Worm (Caenorhabditis elegans): ENCODE results near the gene clec-143.

DNA sequence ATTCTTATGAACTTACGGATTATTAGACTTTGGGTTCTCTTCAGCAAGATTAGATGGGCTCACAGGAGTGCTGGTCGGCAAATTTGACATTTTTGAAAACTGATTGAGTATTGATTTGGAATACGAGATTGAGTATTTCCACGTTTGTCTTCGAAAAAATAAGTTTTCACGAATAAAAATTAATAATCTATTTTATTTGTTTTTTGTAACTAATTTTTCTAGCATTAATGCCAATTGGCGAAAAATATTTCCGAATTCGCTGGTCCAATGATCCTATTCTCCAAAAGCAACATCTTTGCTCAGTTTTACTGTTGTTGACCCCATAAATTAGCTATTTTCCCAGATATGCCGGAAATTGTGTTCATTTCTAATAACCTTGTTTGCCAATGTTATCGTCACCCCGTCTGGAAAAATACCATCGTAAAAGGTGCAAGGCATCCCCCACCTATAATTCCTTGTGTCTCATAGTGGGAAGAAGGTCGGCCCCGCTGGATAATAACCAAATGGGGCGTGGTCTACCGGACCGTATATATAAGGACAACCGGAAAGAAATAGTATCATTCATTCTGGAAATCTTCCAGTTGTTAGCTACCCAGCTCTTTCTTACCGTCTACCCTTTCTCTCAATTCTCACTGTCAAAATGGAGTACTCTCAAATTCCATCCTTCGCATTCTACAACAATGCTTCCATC lies 5.7 kb downstream of the clec-143 start, which contains the start of the genes ZK673.6 and sdz-37:
- TF ChIP-seq dao-5 (tag; optimal IDR thresholded peaks at IDR 0.05) (no peak), him-1 (tag; optimal IDR thresholded peaks at IDR 0.05) (no peak), W03F9.2 (tag; optimal IDR thresholded peaks at IDR 0.05) (no peak)

Data from whole organism, L4/young adult.